Fruit fly (Drosophila melanogaster): ENCODE data around the gene CASK.

Gene CASK

dm6 chr3R:21825140-21825539 lies 2.7 kb upstream of the CASK start (continued):
- TF ChIP-seq Rfx (GFP tag; IDR thresholded peaks at IDR 0.05) (no peak), Xbp1 (GFP tag; optimal IDR thresholded peaks at IDR 0.05) (no peak), CG16779 (GFP tag; IDR thresholded peaks at IDR 0.05) (no peak), crol (GFP tag; IDR thresholded peaks at IDR 0.05) (no peak), mirr (GFP tag; optimal IDR thresholded peaks at IDR 0.05) (no peak), en (GFP tag; optimal IDR thresholded peaks at IDR 0.05) (no peak), CG8290 (GFP tag; optimal IDR thresholded peaks at IDR 0.05) (no peak), CG8290 (tag; optimal IDR thresholded peaks at IDR 0.05) (no peak), usp (GFP tag; optimal IDR thresholded peaks at IDR 0.05) (no peak), CG15696 (tag; optimal IDR thresholded peaks at IDR 0.05) (peak; percentile 93), Ssrp (tag; optimal IDR thresholded peaks at IDR 0.05) (no peak), C15 (GFP tag; IDR thresholded peaks at IDR 0.05) (no peak), CG2678 (tag; optimal IDR thresholded peaks at IDR 0.05) (peak; percentile 47), CG17186 (GFP tag; optimal IDR thresholded peaks at IDR 0.05) (no peak), fd64A (GFP tag; optimal IDR thresholded peaks at IDR 0.05) (peak; percentile 36), gsb (GFP tag; IDR thresholded peaks at IDR 0.05) (no peak), CG8478 (optimal IDR thresholded peaks at IDR 0.05) (no peak), CG9876 (GFP tag; optimal IDR thresholded peaks at IDR 0.05) (no peak), fd96Cb (tag; optimal IDR thresholded peaks at IDR 0.05) (peak; percentile 27), CG18262 (tag; optimal IDR thresholded peaks at IDR 0.05) (peak; percentile 31), chm (GFP tag; IDR thresholded peaks at IDR 0.05) (peak; percentile 35; the same call in 1 of the 2 replicates), Fer2 (tag; optimal IDR thresholded peaks at IDR 0.05) (no peak), CG7987 (GFP tag; optimal IDR thresholded peaks at IDR 0.05) (peak; percentile 2), PHDP (tag; optimal IDR thresholded peaks at IDR 0.05) (peak; percentile 15), CG15011 (GFP tag; optimal IDR thresholded peaks at IDR 0.05) (peak; percentile 28), Med (GFP tag) (no peak), CG12744 (GFP tag; optimal IDR thresholded peaks at IDR 0.05) (no peak), CG33557 (GFP tag; optimal IDR thresholded peaks at IDR 0.05) (peak; percentile 70), tio (GFP tag; optimal IDR thresholded peaks at IDR 0.05) (no peak), CG9727 (GFP tag; optimal IDR thresholded peaks at IDR 0.05) (peak; percentile 56), row (GFP tag; IDR thresholded peaks at IDR 0.05) (no peak), ac (GFP tag; optimal IDR thresholded peaks at IDR 0.05) (peak; percentile 25), NC2β (GFP tag; optimal IDR thresholded peaks at IDR 0.05) (no peak), nerfin-1 (tag; optimal IDR thresholded peaks at IDR 0.05) (peak; percentile 7), Spps (tag; optimal IDR thresholded peaks at IDR 0.05) (peak; percentile 47), CG13624 (GFP tag; optimal IDR thresholded peaks at IDR 0.05) (no peak), stwl (tag; optimal IDR thresholded peaks at IDR 0.05) (peak; percentile 36), hth (optimal IDR thresholded peaks at IDR 0.05) (no peak), CG7786 (GFP tag; optimal IDR thresholded peaks at IDR 0.05) (no peak), CG2712 (tag; optimal IDR thresholded peaks at IDR 0.05) (peak; percentile 0), zfh1 (GFP tag; IDR thresholded peaks at IDR 0.05) (0 out of 3 replicates have a peak, but pooled peaks have one; percentile 28), Hr39 (optimal IDR thresholded peaks at IDR 0.05) (no peak), rib (GFP tag; IDR thresholded peaks at IDR 0.05) (no peak), danr (GFP tag; IDR thresholded peaks at IDR 0.05) (no peak), CG1233 (GFP tag; optimal IDR thresholded peaks at IDR 0.05) (peak; percentile 61), Sox100B (GFP tag; optimal IDR thresholded peaks at IDR 0.05) (peak; percentile 38), CG6813 (GFP tag; optimal IDR thresholded peaks at IDR 0.05) (peak; percentile 44), sqz (GFP tag; optimal IDR thresholded peaks at IDR 0.05) (peak; percentile 30), vnd (GFP tag; IDR thresholded peaks at IDR 0.05; ENCODE audit: partially characterized antibody) (no peak), grau (tag; optimal IDR thresholded peaks at IDR 0.05) (no peak), CG9437 (GFP tag; optimal IDR thresholded peaks at IDR 0.05) (no peak), CG11456 (GFP tag; IDR thresholded peaks at IDR 0.05) (no peak), gem (tag; optimal IDR thresholded peaks at IDR 0.05) (peak; percentile 15)
